Worm (Caenorhabditis elegans) whole organism, midembryonic: ENCODE results near the gene F02A9.7.

ENCODE experiments used
- T22C8.4 ChIP-seq: fragments of 200-800 bp; sonication (Bioruptor generic); IDR thresholded peaks from 2 replicates; pipeline ENCODE4 v1.3.6; 2022; ENCODE audit warnings: missing genetic modification characterization, missing compliant biosample characterization
- cog-1 ChIP-seq: sonication (generic microtip); optimal IDR thresholded peaks from 2 replicates; lab custom pipeline; 2016; ENCODE audit warnings: missing genetic modification characterization, missing compliant biosample characterization
- flt-1 ChIP-seq: fragments of 200-800 bp; sonication (Bioruptor generic); IDR thresholded peaks from 2 replicates; pipeline ENCODE4 v1.3.6; 2022; ENCODE audit warnings: missing genetic modification characterization, missing compliant biosample characterization
- klf-2 ChIP-seq: fragments of 200-800 bp; sonication (Bioruptor generic); conservative IDR thresholded peaks from 2 replicates; pipeline ENCODE4 v1.3.6; 2022; ENCODE audit warnings: missing genetic modification reagents, missing genetic modification characterization, missing compliant biosample characterization
- med-1 ChIP-seq: sonication (generic microtip); optimal IDR thresholded peaks from 2 replicates; lab custom pipeline; 2017; ENCODE audit warnings: missing genetic modification characterization, mild to moderate bottlenecking, missing compliant biosample characterization, antibody characterized with exemption, missing genetic modification reagents; ENCODE audit not compliant: insufficient read depth
- ref-1 ChIP-seq: fragments of 200-800 bp; sonication (Bioruptor generic); conservative IDR thresholded peaks from 2 replicates; pipeline ENCODE4 v1.3.6; 2022; ENCODE audit warnings: missing genetic modification reagents, missing genetic modification characterization, missing compliant biosample characterization
- tab-1 ChIP-seq: fragments of 200-800 bp; sonication (Bioruptor generic); IDR thresholded peaks from 2 replicates; pipeline ENCODE4 v1.3.6; 2022; ENCODE audit warnings: missing genetic modification characterization, missing compliant biosample characterization
- ztf-23 ChIP-seq: fragments of 200-800 bp; sonication (Bioruptor generic); IDR thresholded peaks from 2 replicates; pipeline ENCODE4 v1.3.6; 2022; ENCODE audit warnings: missing genetic modification reagents, missing genetic modification characterization, missing compliant biosample characterization
- ztf-29 ChIP-seq: fragments of 200-800 bp; sonication (Bioruptor generic); IDR thresholded peaks from 2 replicates; pipeline ENCODE4 v1.3.6; 2022; ENCODE audit warnings: missing genetic modification reagents, missing genetic modification characterization, missing compliant biosample characterization

F02A9.7 gene

DNA sequence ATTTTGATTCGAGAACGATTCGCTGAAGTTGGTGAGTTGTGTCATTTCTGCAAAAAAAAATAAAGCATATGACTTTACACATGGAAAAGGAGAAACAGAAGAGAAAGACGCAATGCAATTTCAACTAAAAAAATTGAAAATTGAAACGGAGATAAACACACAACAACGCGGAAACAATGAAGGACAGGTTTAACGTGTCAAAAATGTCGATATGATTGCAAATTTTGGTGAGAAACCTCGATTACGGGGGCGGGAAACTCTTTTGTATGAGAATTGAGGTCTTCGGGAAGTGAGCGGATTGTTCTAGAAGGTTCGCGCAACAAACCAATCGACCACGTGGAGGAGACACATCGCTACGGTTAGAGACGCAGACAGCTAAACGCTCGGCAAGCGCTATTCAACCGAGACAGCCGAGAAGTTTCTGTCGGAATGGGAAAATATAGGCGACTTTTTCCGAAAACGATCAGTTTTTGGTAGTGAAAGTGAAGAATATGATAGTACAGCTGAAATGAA lies 21.6 kb downstream of the F02A9.7 start, which contains the start of gene R107.5:
Gene R107.5, minus strand, starts transcription at position 51 of the 513 bp plus-strand sequence.
- peak; percentile 78 for TF ChIP-seq flt-1 (GFP tag; lab: Robert Waterston, UW)
- TF ChIP-seq ztf-23 (GFP tag; lab: Robert Waterston, UW), result peak; percentile 81
- peak; percentile 52; the same call in 1 of the 2 replicates for TF ChIP-seq T22C8.4
- TF ChIP-seq ref-1 (GFP tag; lab: Robert Waterston, UW), result no peak
- TF ChIP-seq tab-1 (GFP tag; lab: Robert Waterston, UW), result no peak
- TF ChIP-seq klf-2, result no peak
- TF ChIP-seq ztf-29 (GFP tag; lab: Robert Waterston, UW), result no peak
- TF ChIP-seq med-1 (GFP tag; lab: Kevin White, UChicago), result no peak
- no peak for TF ChIP-seq cog-1

DNA sequence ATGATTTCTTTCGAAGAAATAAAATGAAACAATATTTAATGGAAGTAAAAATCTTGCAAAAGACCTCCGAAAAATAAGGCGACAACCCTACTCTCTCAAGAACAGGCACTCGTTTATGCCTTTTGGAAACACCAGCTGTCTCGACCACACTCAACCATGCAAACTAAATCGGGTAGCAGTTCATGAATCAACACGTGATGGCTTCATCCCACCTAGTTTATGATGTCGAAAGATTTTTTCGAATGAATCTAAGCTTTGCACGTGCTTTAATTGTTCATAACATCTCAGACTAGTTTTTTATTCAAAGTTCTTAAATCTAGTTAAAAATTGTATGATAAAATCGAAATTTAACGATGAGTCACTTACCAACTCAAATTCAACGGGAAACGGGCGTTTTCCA lies 22.2 kb downstream of the F02A9.7 start:
- TF ChIP-seq tab-1 (GFP tag; lab: Robert Waterston, UW), result no peak
- TF ChIP-seq med-1 (GFP tag; lab: Kevin White, UChicago), result no peak
- no peak for TF ChIP-seq T22C8.4
- TF ChIP-seq klf-2, result no peak

DNA sequence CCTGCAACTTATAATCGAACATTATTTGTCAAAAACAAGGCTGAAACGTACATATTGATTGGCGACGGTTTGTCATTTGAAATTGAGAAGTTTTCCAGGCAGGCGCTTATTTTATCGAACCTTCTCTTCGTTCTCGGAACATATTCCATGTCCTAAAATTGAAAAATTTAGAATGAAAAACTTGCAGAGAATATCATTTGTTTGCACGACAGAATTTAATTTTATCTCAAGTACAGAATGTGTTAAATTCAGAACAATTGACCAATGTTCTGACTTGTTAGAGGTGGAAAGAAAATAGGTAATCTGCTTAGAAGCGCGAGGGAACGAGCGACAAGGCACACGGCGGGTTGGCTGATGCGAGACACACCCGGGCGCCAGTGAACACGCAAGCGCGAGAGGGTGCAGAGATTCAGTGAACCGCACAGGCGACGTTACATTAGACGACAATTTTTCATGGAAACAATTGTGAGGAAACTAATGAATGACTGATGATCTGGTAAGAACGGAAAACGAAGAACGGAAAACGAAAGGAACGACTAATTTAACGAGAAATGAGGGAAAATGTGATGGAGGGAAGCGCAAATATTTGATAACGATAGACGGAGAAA lies 23.0 kb downstream of the F02A9.7 start:
- TF ChIP-seq ztf-29 (GFP tag; lab: Robert Waterston, UW) (0 out of 2 replicates have a peak, but pooled peaks have one; percentile 18), tab-1 (GFP tag; lab: Robert Waterston, UW) (no peak), ref-1 (GFP tag; lab: Robert Waterston, UW) (no peak), ztf-23 (GFP tag; lab: Robert Waterston, UW) (no peak), klf-2 (peak; percentile 38; the same call in 1 of the 2 replicates)

DNA sequence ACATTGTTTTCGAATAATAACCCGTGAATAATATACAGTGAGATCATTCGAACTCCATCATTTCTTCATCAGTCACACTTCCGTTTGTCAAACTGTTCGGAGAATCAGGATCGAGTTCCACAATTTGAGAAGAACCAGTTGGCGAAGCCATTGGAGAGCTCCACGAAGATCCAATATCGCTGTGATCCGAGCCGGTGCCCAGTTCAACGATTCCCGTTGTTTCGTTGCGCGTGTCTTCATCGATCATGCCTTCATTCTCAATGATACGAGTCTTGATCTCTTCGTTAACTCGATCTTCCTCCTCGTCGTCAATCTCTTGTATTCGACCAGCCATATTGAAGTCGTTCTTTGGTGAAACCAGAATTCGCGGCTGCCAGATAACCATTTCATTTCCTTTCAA lies 23.7 kb downstream of the F02A9.7 start:
- no peak for TF ChIP-seq cog-1
- TF ChIP-seq ref-1 (GFP tag; lab: Robert Waterston, UW), result no peak
- TF ChIP-seq klf-2, result no peak
- TF ChIP-seq flt-1 (GFP tag; lab: Robert Waterston, UW), result no peak
- TF ChIP-seq ztf-29 (GFP tag; lab: Robert Waterston, UW), result no peak
- no peak for TF ChIP-seq med-1 (GFP tag; lab: Kevin White, UChicago)
- TF ChIP-seq ztf-23 (GFP tag; lab: Robert Waterston, UW), result no peak
- no peak for TF ChIP-seq T22C8.4
- TF ChIP-seq tab-1 (GFP tag; lab: Robert Waterston, UW), result no peak

DNA sequence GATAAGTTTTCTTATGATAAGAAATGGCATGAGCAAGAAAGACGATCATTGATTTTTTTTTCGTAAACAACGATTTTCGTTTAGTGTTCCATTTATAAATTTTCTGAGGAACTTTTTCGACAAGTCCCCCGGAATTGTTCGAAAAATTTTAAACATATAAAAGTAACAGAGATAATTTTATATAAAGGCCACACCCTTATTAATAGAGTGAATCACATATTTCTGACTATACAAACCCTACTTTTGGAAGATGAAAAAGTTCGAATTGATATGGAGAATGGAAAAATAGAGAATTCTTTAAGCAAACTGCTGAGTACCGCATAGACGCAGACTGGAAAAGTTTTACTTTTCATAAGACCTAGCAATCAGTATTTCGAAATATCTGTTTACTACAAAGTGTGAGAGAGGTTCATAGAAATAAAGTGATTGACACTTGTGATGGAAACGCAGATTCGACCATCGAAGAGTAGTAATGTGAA lies 24.3 kb downstream of the F02A9.7 start:
- TF ChIP-seq klf-2 (no peak), ztf-29 (GFP tag; lab: Robert Waterston, UW) (no peak), flt-1 (GFP tag; lab: Robert Waterston, UW) (no peak), cog-1 (no peak), ztf-23 (GFP tag; lab: Robert Waterston, UW) (no peak), T22C8.4 (no peak), ref-1 (GFP tag; lab: Robert Waterston, UW) (no peak)

DNA sequence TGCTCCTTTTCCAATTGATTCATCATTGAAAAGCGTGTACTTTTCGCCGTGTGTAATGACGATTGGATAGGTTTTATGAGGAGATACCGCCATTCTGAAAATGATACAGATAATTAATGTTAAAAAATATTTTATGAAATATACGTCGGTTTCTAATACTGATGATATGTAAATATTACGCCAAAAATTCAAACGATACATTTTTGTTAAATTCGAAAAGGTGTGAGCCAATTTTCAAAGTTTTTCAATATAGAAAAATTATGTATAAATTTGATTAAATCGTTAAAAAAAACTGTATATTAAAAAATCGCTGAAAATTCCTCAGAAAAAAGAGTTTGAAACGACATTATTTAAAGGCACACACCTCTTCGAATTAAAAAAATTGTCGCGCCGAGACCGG lies 24.8 kb downstream of the F02A9.7 start, which contains the start of gene ikke-1:
Gene ikke-1, minus strand, starts transcription at position 101 of the 400 bp plus-strand sequence.
- no peak for TF ChIP-seq T22C8.4

DNA sequence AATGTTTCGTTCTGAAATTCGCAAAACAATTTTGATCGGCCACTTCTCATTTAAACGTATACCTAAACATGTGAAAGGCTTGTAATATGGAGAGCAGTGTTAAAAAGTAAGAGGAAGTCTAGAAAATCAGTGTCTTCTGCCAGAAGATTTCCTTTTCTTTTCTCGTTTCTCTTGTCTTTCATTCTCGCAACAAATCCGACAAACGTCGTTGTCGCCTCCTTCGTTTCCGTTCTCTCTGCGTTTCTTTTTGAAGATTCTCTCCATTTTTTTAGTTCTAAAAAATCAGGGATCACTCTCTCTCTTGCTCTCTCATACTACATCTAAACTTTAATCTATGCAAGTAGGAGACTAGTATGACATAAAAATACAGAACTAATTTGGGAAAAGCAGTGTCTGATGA lies 28.2 kb downstream of the F02A9.7 start:
- TF ChIP-seq ref-1 (GFP tag; lab: Robert Waterston, UW), result no peak

DNA sequence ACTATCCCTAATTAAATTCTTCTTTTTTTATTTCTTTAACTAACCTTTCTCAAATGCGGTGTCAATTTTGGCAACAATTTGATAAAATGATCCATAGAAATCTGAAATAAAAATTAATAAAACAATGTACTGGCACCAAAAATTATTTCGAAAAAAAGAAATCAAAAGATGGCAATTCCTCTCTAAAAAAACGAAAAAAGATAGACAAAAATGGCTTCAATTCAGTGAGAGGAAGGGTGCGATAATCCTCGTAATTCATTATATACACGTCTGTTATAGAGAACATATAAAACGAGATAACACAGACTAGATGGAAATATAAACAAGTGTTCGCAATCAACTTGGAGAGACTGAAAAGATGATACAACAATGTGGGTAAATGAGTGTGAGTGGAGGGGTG lies 29.6 kb downstream of the F02A9.7 start, which contains the start of gene R107.2:
Gene R107.2, minus strand, starts transcription at position 101 of the 400 bp plus-strand sequence.
- TF ChIP-seq ztf-23 (GFP tag; lab: Robert Waterston, UW) (no peak), ztf-29 (GFP tag; lab: Robert Waterston, UW) (no peak), flt-1 (GFP tag; lab: Robert Waterston, UW) (no peak), tab-1 (GFP tag; lab: Robert Waterston, UW) (no peak), T22C8.4 (no peak), med-1 (GFP tag; lab: Kevin White, UChicago) (no peak), cog-1 (no peak)

DNA sequence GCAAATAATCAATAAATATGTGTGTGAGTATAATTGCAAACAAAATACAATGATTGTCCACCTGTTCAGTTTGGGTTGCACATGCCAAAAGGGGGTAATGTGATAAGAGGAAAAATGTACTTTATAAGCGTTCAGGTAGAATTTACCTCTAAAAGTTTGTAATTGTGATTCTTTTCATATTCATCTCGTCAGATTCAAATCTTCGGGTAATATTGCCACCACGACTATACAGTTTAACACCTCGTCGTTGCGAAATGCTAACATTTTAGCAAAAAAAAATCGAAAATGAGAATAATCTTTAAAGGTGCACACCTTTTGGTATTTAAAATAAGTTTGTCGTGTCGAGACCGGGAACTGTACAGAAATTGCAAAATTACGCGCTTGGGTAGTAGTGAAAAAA lies 32.2 kb downstream of the F02A9.7 start, which contains the start of gene nac-2:
Gene nac-2, minus strand, starts transcription at position 101 of the 400 bp plus-strand sequence.
- no peak for TF ChIP-seq klf-2
- no peak for TF ChIP-seq cog-1
- no peak for TF ChIP-seq ref-1 (GFP tag; lab: Robert Waterston, UW)
- no peak for TF ChIP-seq T22C8.4
- TF ChIP-seq flt-1 (GFP tag; lab: Robert Waterston, UW), result no peak
- no peak for TF ChIP-seq ztf-23 (GFP tag; lab: Robert Waterston, UW)
- TF ChIP-seq tab-1 (GFP tag; lab: Robert Waterston, UW), result no peak
- no peak for TF ChIP-seq ztf-29 (GFP tag; lab: Robert Waterston, UW)
- no peak for TF ChIP-seq med-1 (GFP tag; lab: Kevin White, UChicago)

DNA sequence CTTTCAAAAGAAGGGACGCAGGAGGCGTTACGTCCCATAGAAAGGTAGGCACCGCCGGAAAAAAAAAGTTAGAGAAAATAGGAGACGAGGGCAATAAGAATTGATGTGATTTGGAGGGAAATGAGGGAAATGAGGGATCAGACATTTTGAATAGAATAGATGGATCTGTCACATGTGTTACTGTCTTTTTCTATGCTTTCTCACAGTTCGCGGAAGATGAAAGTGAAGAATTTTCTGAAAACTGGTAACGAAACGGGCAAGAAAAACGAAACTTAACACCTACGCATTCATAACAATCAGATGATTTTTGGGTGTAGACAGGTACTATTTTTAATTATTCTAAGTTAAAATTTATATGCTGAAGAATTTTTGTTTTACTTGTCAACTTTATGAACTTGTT lies 37.8 kb downstream of the F02A9.7 start, which contains the start of gene R107.9:
Gene R107.9, plus strand, starts transcription at position 301 of the 400 bp plus-strand sequence.
- TF ChIP-seq ztf-29 (GFP tag; lab: Robert Waterston, UW) (no peak), flt-1 (GFP tag; lab: Robert Waterston, UW) (no peak), med-1 (GFP tag; lab: Kevin White, UChicago) (no peak), ztf-23 (GFP tag; lab: Robert Waterston, UW) (no peak), T22C8.4 (no peak), ref-1 (GFP tag; lab: Robert Waterston, UW) (no peak), tab-1 (GFP tag; lab: Robert Waterston, UW) (no peak), cog-1 (no peak), klf-2 (no peak)
